Worm (Caenorhabditis elegans): ENCODE results near the gene rbm-7.

The rbm-7 gene

ce11 chrIII:12972398-12972797 is 40.7 kb upstream of the rbm-7 start, which contains the start of gene bckd-1A:
Gene bckd-1A, minus strand, starts transcription at chrIII:12972498.
- TF ChIP-seq eyg-1 (tag; optimal IDR thresholded peaks at IDR 0.05) = no peak
- TF ChIP-seq npax-4 (tag; optimal IDR thresholded peaks at IDR 0.05) = no peak
- TF ChIP-seq T23F11.4 (GFP tag; optimal IDR thresholded peaks at IDR 0.05) = no peak
- no peak for TF ChIP-seq rnt-1 (tag; optimal IDR thresholded peaks at IDR 0.05)
- no peak for TF ChIP-seq syd-9 (tag; optimal IDR thresholded peaks at IDR 0.05)
- no peak for TF ChIP-seq ceh-22 (tag; optimal IDR thresholded peaks at IDR 0.05)
- TF ChIP-seq elt-2 (tag; optimal IDR thresholded peaks at IDR 0.05) = no peak
- no peak for TF ChIP-seq ceh-34 (tag; optimal IDR thresholded peaks at IDR 0.05)
- no peak for TF ChIP-seq odd-2 (tag; optimal IDR thresholded peaks at IDR 0.05)
- TF ChIP-seq C38D4.7 (GFP tag; optimal IDR thresholded peaks at IDR 0.05) = no peak
- no peak for TF ChIP-seq pax-1 (tag; optimal IDR thresholded peaks at IDR 0.05)

- TF ChIP-seq unc-55 (GFP tag; optimal IDR thresholded peaks at IDR 0.05) = peak; percentile 87
- TF ChIP-seq hlh-15 (tag; optimal IDR thresholded peaks at IDR 0.05) = no peak
- no peak for TF ChIP-seq che-1 (tag; optimal IDR thresholded peaks at IDR 0.05)
- TF ChIP-seq ceh-22 (tag; optimal IDR thresholded peaks at IDR 0.05) = no peak
- TF ChIP-seq nfya-1 (tag; optimal IDR thresholded peaks at IDR 0.05) = peak; percentile 31
Observed at ce11 chrIII:12971828-12972379, 40.2 kb upstream of the rbm-7 start.

ce11 chrIII:12968330-12968729 is 36.7 kb upstream of the rbm-7 start:
- no peak for TF ChIP-seq pag-3 (tag; optimal IDR thresholded peaks at IDR 0.05; ENCODE audit: borderline replicate concordance)
- no peak for TF ChIP-seq F13H6.1 (tag; optimal IDR thresholded peaks at IDR 0.05)
- TF ChIP-seq sox-2 (GFP tag; IDR thresholded peaks at IDR 0.05) = no peak

- no peak for TF ChIP-seq pqm-1 (tag; optimal IDR thresholded peaks at IDR 0.05)
- TF ChIP-seq elt-2 (tag; optimal IDR thresholded peaks at IDR 0.05) = peak; percentile 64
Observed at ce11 chrIII:12967437-12968043, 35.9 kb upstream of the rbm-7 start.

ce11 chrIII:12966895-12967294 is 35.2 kb upstream of the rbm-7 start, which contains the start of gene ttm-1:
Gene ttm-1, minus strand, starts transcription at chrIII:12966995.
- TF ChIP-seq rnt-1 (tag; optimal IDR thresholded peaks at IDR 0.05) (no peak), F13H6.1 (tag; optimal IDR thresholded peaks at IDR 0.05) (no peak), ceh-18 (tag; optimal IDR thresholded peaks at IDR 0.05) (no peak)

- TF ChIP-seq pros-1 (tag; optimal IDR thresholded peaks at IDR 0.05) = no peak
- TF ChIP-seq C38D4.7 (GFP tag; optimal IDR thresholded peaks at IDR 0.05) = no peak
- TF ChIP-seq sdc-2 (tag; optimal IDR thresholded peaks at IDR 0.05) = no peak
- no peak for TF ChIP-seq npax-4 (tag; optimal IDR thresholded peaks at IDR 0.05)
Observed at ce11 chrIII:12960705-12961104, 29.0 kb upstream of the rbm-7 start.

- no peak for TF ChIP-seq ceh-22 (tag; optimal IDR thresholded peaks at IDR 0.05)
- TF ChIP-seq elt-2 (tag; optimal IDR thresholded peaks at IDR 0.05) = peak; percentile 10
Observed at ce11 chrIII:12959286-12959685, 27.6 kb upstream of the rbm-7 start.

ce11 chrIII:12952615-12953014 is 20.9 kb upstream of the rbm-7 start:
- TF ChIP-seq ceh-30 (tag; optimal IDR thresholded peaks at IDR 0.05) = no peak
- no peak for TF ChIP-seq elt-2 (tag; optimal IDR thresholded peaks at IDR 0.05)
- TF ChIP-seq rnt-1 (tag; optimal IDR thresholded peaks at IDR 0.05) = no peak
- TF ChIP-seq ceh-2 (tag; optimal IDR thresholded peaks at IDR 0.05) = no peak
- no peak for TF ChIP-seq nfya-1 (tag; optimal IDR thresholded peaks at IDR 0.05)
- no peak for TF ChIP-seq hlh-30 (tag; optimal IDR thresholded peaks at IDR 0.05; ENCODE audit: insufficient read depth)
- TF ChIP-seq F13H6.1 (tag; optimal IDR thresholded peaks at IDR 0.05) = no peak
- TF ChIP-seq unc-86 (tag; optimal IDR thresholded peaks at IDR 0.05) = no peak
- TF ChIP-seq ceh-45 (GFP tag; IDR thresholded peaks at IDR 0.05) = no peak
- no peak for TF ChIP-seq pax-1 (tag; optimal IDR thresholded peaks at IDR 0.05)
- no peak for TF ChIP-seq hlh-15 (tag; optimal IDR thresholded peaks at IDR 0.05)
- no peak for TF ChIP-seq odd-2 (tag; optimal IDR thresholded peaks at IDR 0.05)
- TF ChIP-seq C38D4.7 (GFP tag; optimal IDR thresholded peaks at IDR 0.05) = no peak
- TF ChIP-seq pqm-1 (tag; optimal IDR thresholded peaks at IDR 0.05) = no peak
